Fruit fly (Drosophila melanogaster): ENCODE data around the gene Syx7.

DNA sequence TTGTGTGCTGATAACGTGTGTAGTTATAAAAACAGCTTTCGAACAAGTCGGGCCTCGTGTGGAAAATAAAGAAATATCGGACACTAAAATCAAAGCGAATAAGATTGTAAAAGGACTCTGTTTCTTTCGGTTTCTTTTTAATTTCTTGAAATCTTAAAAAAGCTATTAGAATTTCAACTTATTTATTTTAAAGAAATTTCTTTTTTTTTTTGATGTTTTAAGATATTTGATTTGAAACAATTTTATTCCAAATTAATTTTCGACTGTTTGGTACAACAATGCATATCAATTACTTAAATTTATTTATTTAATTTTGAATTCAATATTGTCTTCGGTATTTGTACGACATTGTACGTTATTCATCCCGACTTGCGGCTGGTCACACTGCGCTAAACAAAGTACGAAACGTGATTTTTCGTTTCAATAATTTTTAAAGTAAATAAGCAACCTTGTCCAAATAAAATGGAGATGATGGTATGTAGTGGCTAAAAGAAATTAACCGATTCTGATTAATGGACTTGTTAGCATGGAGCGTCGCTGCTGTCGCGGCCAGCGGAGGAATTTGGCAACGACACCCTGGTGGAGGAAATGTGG lies 47.2 kb downstream of the Syx7 start, which contains the start of the genes CG7202 and CG7519:
- no peak for TF ChIP-seq esg (GFP tag; conservative IDR thresholded peaks at IDR 0.05)
- no peak for TF ChIP-seq CG3281 (GFP tag; optimal IDR thresholded peaks at IDR 0.05)
- TF ChIP-seq CG10274 (GFP tag; optimal IDR thresholded peaks at IDR 0.05), result no peak
- no peak for TF ChIP-seq zfh2 (GFP tag; optimal IDR thresholded peaks at IDR 0.05)
- TF ChIP-seq CG13296 (GFP tag; optimal IDR thresholded peaks at IDR 0.05), result no peak
- TF ChIP-seq pros (GFP tag; optimal IDR thresholded peaks at IDR 0.05), result no peak
- no peak for TF ChIP-seq h (optimal IDR thresholded peaks at IDR 0.05)
